Fruit fly (Drosophila melanogaster) S2 (cell line): Measurements from ENCODE around the gene CG32301.

Experiments
- CG8478 ChIP-seq: fragments of >200 bp; optimal IDR thresholded peaks from 2 replicates; lab custom pipeline; 2018
- CTCF ChIP-seq, 2 experiments: fragments of >200 bp; optimal IDR thresholded peaks; 2 replicates each; lab custom pipeline; 2018

DNA sequence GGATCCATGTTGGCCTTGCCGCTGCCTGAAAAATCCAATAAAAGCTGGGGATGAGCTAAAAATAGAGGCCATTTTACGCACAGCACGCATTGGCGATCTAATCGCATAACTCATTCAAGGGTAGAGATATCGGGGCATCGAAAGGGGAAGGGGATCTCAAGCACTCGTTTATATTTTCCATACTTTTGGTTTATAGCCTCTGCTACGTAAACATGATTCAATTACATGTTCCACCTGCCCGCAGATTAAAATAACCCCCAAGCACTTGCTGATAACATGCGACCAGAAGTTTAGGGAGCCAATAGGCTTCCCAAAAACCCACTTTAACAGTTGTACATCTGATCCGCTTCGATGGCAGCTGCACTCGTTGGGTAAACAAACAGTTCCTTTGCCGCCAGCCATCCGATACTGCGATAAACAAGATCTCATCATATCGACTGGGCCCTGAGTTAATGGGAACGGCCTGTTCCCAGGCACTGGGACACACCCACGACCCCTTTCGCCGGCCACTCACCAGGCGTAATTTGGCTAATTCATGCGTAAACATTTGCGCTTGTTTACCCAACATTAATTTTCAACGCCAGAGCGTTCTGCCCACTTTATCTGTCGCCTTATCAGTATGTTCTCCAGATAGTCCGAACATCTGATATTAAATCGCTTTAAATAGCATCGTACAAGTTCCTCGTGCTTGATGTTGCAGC, 9.8 kb downstream of the CG32301 start:
- TF ChIP-seq CG8478 (lab: Kevin White, UChicago): no peak
- TF ChIP-seq CTCF (optimal IDR thresholded peaks at IDR 0.05; lab: Kevin White, UChicago): no peak
